Worm (Caenorhabditis elegans) whole organism, late embryonic: ENCODE measurements around the gene acs-17.

ENCODE experiments used
- C38D4.7 ChIP-seq: fragments of 200-800 bp; sonication (Bioruptor generic); optimal IDR thresholded peaks from 2 replicates; lab custom pipeline; 2018; ENCODE audit warnings: mild to moderate bottlenecking, missing genetic modification characterization, moderate library complexity, missing compliant biosample characterization
- F13H6.1 ChIP-seq: sonication (generic microtip); optimal IDR thresholded peaks from 2 replicates; lab custom pipeline; 2016; ENCODE audit warnings: missing genetic modification characterization, missing compliant biosample characterization
- T23F11.4 ChIP-seq: fragments of 200-800 bp; sonication (Bioruptor generic); optimal IDR thresholded peaks from 2 replicates; lab custom pipeline; 2018; ENCODE audit warnings: mild to moderate bottlenecking, missing genetic modification characterization, missing compliant biosample characterization
- ceh-14 ChIP-seq: sonication (generic microtip); optimal IDR thresholded peaks from 2 replicates; lab custom pipeline; 2016; ENCODE audit warnings: missing genotype, missing genetic modification characterization, missing compliant biosample characterization
- ceh-18 ChIP-seq: sonication (generic microtip); optimal IDR thresholded peaks from 2 replicates; lab custom pipeline; 2016; ENCODE audit warnings: missing genetic modification characterization, missing compliant biosample characterization
- ceh-19 ChIP-seq: fragments of 200-800 bp; sonication (Bioruptor generic); optimal IDR thresholded peaks from 2 replicates; lab custom pipeline; 2018; ENCODE audit warnings: mild to moderate bottlenecking, missing genetic modification characterization, missing compliant biosample characterization
- ceh-22 ChIP-seq: sonication (generic microtip); optimal IDR thresholded peaks from 2 replicates; lab custom pipeline; 2017; ENCODE audit warnings: missing biosample characterization, missing genetic modification characterization
- ceh-30 ChIP-seq: fragments of 150-350 bp; optimal IDR thresholded peaks from 2 replicates; lab custom pipeline; 2014; ENCODE audit warnings: missing biosample characterization, missing genetic modification characterization
- ceh-31 ChIP-seq: sonication (generic microtip); optimal IDR thresholded peaks from 2 replicates; lab custom pipeline; 2016; ENCODE audit warnings: missing genetic modification characterization, missing compliant biosample characterization
- ceh-34 ChIP-seq: sonication (generic microtip); optimal IDR thresholded peaks from 2 replicates; lab custom pipeline; 2016; ENCODE audit warnings: mild to moderate bottlenecking, missing genetic modification characterization, missing compliant biosample characterization
- ceh-45 ChIP-seq: fragments of 200-800 bp; sonication (Bioruptor generic); IDR thresholded peaks from 2 replicates; pipeline ENCODE4 v1.3.6; 2022; ENCODE audit warnings: missing genetic modification reagents, missing genetic modification characterization, missing compliant biosample characterization
- dmd-4 ChIP-seq: sonication (generic microtip); optimal IDR thresholded peaks from 2 replicates; lab custom pipeline; 2016; ENCODE audit warnings: borderline replicate concordance, missing genetic modification characterization, missing compliant biosample characterization
- dve-1 ChIP-seq: sonication (generic microtip); optimal IDR thresholded peaks from 2 replicates; lab custom pipeline; 2017; ENCODE audit warnings: antibody characterized with exemption, mild to moderate bottlenecking, missing genetic modification characterization, missing compliant biosample characterization
- elt-2 ChIP-seq: sonication (generic microtip); optimal IDR thresholded peaks from 2 replicates; lab custom pipeline; 2016; ENCODE audit warnings: missing genetic modification reagents, missing genetic modification characterization, missing compliant biosample characterization
- ets-4 ChIP-seq: sonication (generic microtip); optimal IDR thresholded peaks from 2 replicates; lab custom pipeline; 2016; ENCODE audit warnings: missing genetic modification characterization, missing compliant biosample characterization
- eyg-1 ChIP-seq: sonication (generic microtip); optimal IDR thresholded peaks from 2 replicates; lab custom pipeline; 2016; ENCODE audit warnings: missing genotype, missing genetic modification characterization, missing compliant biosample characterization
- fkh-10 ChIP-seq: fragments of 150-350 bp; optimal IDR thresholded peaks from 2 replicates; lab custom pipeline; 2014; ENCODE audit warnings: missing biosample characterization, missing genetic modification reagents, missing genetic modification characterization
- fkh-6 ChIP-seq: sonication (generic microtip); optimal IDR thresholded peaks from 2 replicates; lab custom pipeline; 2016; ENCODE audit warnings: missing genetic modification characterization, missing compliant biosample characterization
- gmeb-2 ChIP-seq: sonication (generic microtip); optimal IDR thresholded peaks from 2 replicates; lab custom pipeline; 2016; ENCODE audit warnings: missing genetic modification characterization, inconsistent platforms, missing compliant biosample characterization
- hlh-13 ChIP-seq: fragments of 200-800 bp; sonication (Bioruptor generic); optimal IDR thresholded peaks from 2 replicates; lab custom pipeline; 2018; ENCODE audit warnings: mild to moderate bottlenecking, missing genetic modification characterization, missing compliant biosample characterization
- lin-11 ChIP-seq: fragments of 200-800 bp; sonication (Bioruptor generic); optimal IDR thresholded peaks from 2 replicates; lab custom pipeline; 2018; ENCODE audit warnings: mild to moderate bottlenecking, missing genetic modification characterization, missing compliant biosample characterization
- nfya-1 ChIP-seq: sonication (generic microtip); optimal IDR thresholded peaks from 2 replicates; lab custom pipeline; 2017; ENCODE audit warnings: missing genetic modification characterization, mild to moderate bottlenecking, missing compliant biosample characterization, antibody characterized with exemption, moderate library complexity
- nhr-11 ChIP-seq: fragments of 150-350 bp; optimal IDR thresholded peaks from 2 replicates; lab custom pipeline; 2014; ENCODE audit warnings: missing biosample characterization, missing genetic modification characterization
- nhr-232 ChIP-seq: sonication (generic microtip); optimal IDR thresholded peaks from 2 replicates; lab custom pipeline; 2016; ENCODE audit warnings: missing genetic modification characterization, missing compliant biosample characterization
- npax-4 ChIP-seq: sonication (generic microtip); optimal IDR thresholded peaks from 2 replicates; lab custom pipeline; 2016; ENCODE audit warnings: missing genetic modification characterization, missing compliant biosample characterization
- odd-2 ChIP-seq: sonication (generic microtip); optimal IDR thresholded peaks from 2 replicates; lab custom pipeline; 2017; ENCODE audit warnings: antibody characterized with exemption, mild to moderate bottlenecking, missing genetic modification characterization, missing compliant biosample characterization
- pag-3 ChIP-seq: sonication (generic microtip); optimal IDR thresholded peaks from 2 replicates; lab custom pipeline; 2016; ENCODE audit warnings: missing compliant biosample characterization, missing genetic modification characterization, borderline replicate concordance
- pat-9 ChIP-seq: fragments of 200-800 bp; sonication (Bioruptor generic); optimal IDR thresholded peaks from 2 replicates; lab custom pipeline; 2018; ENCODE audit warnings: mild to moderate bottlenecking, missing genetic modification characterization, moderate library complexity, missing compliant biosample characterization
- pha-2 ChIP-seq: sonication (generic microtip); optimal IDR thresholded peaks from 2 replicates; lab custom pipeline; 2017; ENCODE audit warnings: mild to moderate bottlenecking, missing genetic modification characterization, missing compliant biosample characterization
- pha-4 ChIP-seq: fragments of 150-350 bp; optimal IDR thresholded peaks from 2 replicates; lab custom pipeline; 2018; ENCODE audit warnings: missing biosample characterization, missing genetic modification reagents, missing genetic modification characterization
- sdc-2 ChIP-seq: sonication (generic microtip); optimal IDR thresholded peaks from 2 replicates; lab custom pipeline; 2016; ENCODE audit warnings: missing genotype, missing genetic modification characterization, missing compliant biosample characterization
- sox-2 ChIP-seq: fragments of 200-800 bp; sonication (Bioruptor generic); IDR thresholded peaks from 2 replicates; pipeline ENCODE4 v1.3.6; 2022; ENCODE audit warnings: missing genetic modification reagents, missing genetic modification characterization, missing compliant biosample characterization
- sox-4 ChIP-seq: sonication (generic microtip); optimal IDR thresholded peaks from 2 replicates; lab custom pipeline; 2017; ENCODE audit warnings: mild to moderate bottlenecking, missing genetic modification characterization, inconsistent platforms, missing compliant biosample characterization
- tbx-2 ChIP-seq: sonication (generic microtip); optimal IDR thresholded peaks from 2 replicates; lab custom pipeline; 2016; ENCODE audit warnings: missing genetic modification characterization, missing compliant biosample characterization
- tbx-7 ChIP-seq: sonication (generic microtip); optimal IDR thresholded peaks from 2 replicates; lab custom pipeline; 2016; ENCODE audit warnings: missing genotype, missing genetic modification characterization, missing compliant biosample characterization
- unc-3 ChIP-seq, 2 experiments: fragments of 200-800 bp in 1 of 2; sonication (Bioruptor generic) in 1 of 2; sonication (generic microtip) in 1 of 2; conservative IDR thresholded peaks in 1 of 2; optimal IDR thresholded peaks in 1 of 2; 2 replicates each; pipeline versions ENCODE4 v1.3.6 to Lab custom; 2016 to 2022; ENCODE audit warnings: missing compliant biosample characterization in 2 of 2, missing genetic modification characterization in 2 of 2, missing genetic modification reagents in 1 of 2
- unc-42 ChIP-seq: sonication (generic microtip); optimal IDR thresholded peaks from 2 replicates; lab custom pipeline; 2016; ENCODE audit warnings: missing genotype, missing genetic modification characterization, missing compliant biosample characterization
- unc-55 ChIP-seq: sonication (generic microtip); optimal IDR thresholded peaks from 2 replicates; lab custom pipeline; 2017; ENCODE audit warnings: missing biosample characterization, missing genetic modification reagents, missing genetic modification characterization
- unc-86 ChIP-seq: sonication (generic microtip); optimal IDR thresholded peaks from 2 replicates; lab custom pipeline; 2016; ENCODE audit warnings: missing genetic modification characterization, missing compliant biosample characterization
- ztf-16 ChIP-seq: sonication (generic microtip); optimal IDR thresholded peaks from 2 replicates; lab custom pipeline; 2017; ENCODE audit warnings: missing genetic modification characterization, missing compliant biosample characterization

Gene acs-17

DNA sequence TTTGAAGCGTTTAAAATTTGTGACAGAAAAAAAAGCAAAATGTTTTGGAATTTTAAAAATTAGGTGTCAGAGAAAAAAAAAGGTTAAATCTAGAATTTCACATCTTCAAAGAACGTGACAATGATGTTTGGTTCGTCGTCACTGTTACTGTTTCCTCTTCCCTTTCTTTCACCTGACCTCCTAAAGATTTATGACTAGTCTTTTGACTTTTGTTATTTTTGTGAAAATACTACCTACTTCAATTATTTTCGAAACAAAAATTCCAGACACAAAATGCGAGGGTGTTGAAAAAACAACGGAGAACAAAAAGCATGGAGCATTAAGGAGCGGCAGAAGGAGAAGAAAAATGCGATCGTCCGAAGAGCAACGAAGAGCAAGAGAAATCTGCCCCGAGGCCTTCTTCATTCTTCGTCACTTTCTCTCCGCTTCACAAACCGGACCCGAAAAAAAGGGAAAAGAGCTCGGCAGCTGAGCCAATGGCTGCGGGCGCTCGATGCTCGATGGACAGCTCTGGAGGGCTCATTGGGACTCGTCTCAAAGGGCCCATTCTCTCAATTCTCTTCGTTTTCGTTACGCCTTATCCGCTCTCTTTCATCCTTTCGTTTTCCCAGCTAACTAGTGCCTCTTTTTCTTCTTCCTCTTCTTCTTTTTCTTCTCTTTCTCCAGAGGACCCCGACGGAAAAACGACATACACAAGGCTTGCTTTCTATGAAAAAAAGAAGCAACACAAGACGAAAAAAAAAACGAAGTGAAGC, 32.1 kb upstream of the acs-17 start:
- peak; percentile 69 for TF ChIP-seq unc-42
- TF ChIP-seq unc-3 (GFP tag; conservative IDR thresholded peaks at IDR 0.05; lab: Robert Waterston, UW), result no peak
- peak; percentile 66 for TF ChIP-seq unc-3 (tag; optimal IDR thresholded peaks at IDR 0.05; lab: Kevin White, UChicago)
- TF ChIP-seq unc-55 (GFP tag; lab: Kevin White, UChicago), result peak; percentile 54
- peak; percentile 6 for TF ChIP-seq ceh-34 (tag; lab: Kevin White, UChicago)
- peak; percentile 31 for TF ChIP-seq tbx-2 (tag; lab: Kevin White, UChicago)
- peak; percentile 53 for TF ChIP-seq ceh-31
- TF ChIP-seq gmeb-2 (tag; lab: Kevin White, UChicago), result no peak
- TF ChIP-seq dve-1 (tag; lab: Kevin White, UChicago), result no peak
- TF ChIP-seq sdc-2 (tag; lab: Kevin White, UChicago), result peak; percentile 5
- TF ChIP-seq ceh-14 (tag; lab: Kevin White, UChicago), result peak; percentile 26
- TF ChIP-seq ceh-19, result no peak
- peak; percentile 88 for TF ChIP-seq nfya-1 (tag; lab: Kevin White, UChicago)
- peak; percentile 70 for TF ChIP-seq ceh-18 (tag; lab: Kevin White, UChicago)

DNA sequence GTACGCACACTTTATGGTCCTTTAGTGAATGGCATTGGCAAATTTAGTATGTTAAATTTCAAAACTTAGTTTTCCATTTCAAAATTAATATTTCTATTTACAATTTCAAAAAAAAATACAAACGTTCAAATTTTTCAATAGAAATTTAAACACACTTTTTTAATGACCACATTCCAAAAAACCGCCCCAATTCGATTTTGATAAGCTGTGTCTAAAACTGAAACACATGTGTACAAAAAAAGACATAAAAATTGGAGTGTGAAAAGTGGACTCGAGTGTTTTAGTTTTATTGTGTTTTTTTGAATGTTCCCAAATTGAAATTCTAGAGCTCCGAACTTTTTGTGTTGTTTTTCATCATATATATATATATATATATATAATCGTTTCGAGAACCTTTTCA, 31.4 kb upstream of the acs-17 start:
- no peak for TF ChIP-seq ceh-45 (GFP tag; lab: Robert Waterston, UW)
- TF ChIP-seq nhr-11 (tag; lab: Kevin White, UChicago), result no peak
- TF ChIP-seq lin-11 (tag; lab: Kevin White, UChicago), result no peak
- no peak for TF ChIP-seq odd-2 (tag; lab: Kevin White, UChicago)
- no peak for TF ChIP-seq unc-86 (tag; lab: Kevin White, UChicago)
- TF ChIP-seq dmd-4 (tag; lab: Kevin White, UChicago), result no peak
- no peak for TF ChIP-seq tbx-7 (tag; lab: Kevin White, UChicago)
- no peak for TF ChIP-seq ets-4 (tag; lab: Kevin White, UChicago)
- TF ChIP-seq sox-4 (tag; lab: Kevin White, UChicago), result no peak
- TF ChIP-seq sox-2 (GFP tag; lab: Robert Waterston, UW), result no peak
- TF ChIP-seq ceh-18 (tag; lab: Kevin White, UChicago), result no peak
- no peak for TF ChIP-seq pag-3 (tag; lab: Kevin White, UChicago)
- TF ChIP-seq ceh-22 (tag; lab: Kevin White, UChicago), result no peak
- TF ChIP-seq F13H6.1 (tag; lab: Kevin White, UChicago), result no peak
- no peak for TF ChIP-seq C38D4.7 (GFP tag; lab: Kevin White, UChicago)
- TF ChIP-seq eyg-1 (tag; lab: Kevin White, UChicago), result no peak
- no peak for TF ChIP-seq hlh-13 (GFP tag; lab: Kevin White, UChicago)
- no peak for TF ChIP-seq unc-42

DNA sequence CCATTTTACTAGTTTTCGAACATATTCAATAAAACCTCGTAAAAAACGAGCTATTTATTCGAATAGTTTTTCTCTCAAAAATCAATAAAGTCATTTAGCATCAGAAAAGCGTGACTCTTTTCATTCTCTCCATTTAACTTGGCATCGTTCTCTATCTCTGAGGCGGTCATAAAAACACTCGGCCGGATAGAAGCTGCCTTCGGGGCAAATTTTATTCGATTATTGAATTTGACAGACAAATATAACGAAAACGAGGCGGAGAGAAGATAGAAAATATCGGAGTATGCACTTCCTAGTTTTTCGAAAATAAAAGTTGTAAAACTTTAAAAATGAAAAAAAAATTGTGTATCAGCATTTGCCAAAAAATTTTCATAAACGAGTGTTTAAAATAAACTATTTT, 30.9 kb upstream of the acs-17 start:
- no peak for TF ChIP-seq ceh-30 (tag; lab: Kevin White, UChicago)
- peak; percentile 71 for TF ChIP-seq unc-42

DNA sequence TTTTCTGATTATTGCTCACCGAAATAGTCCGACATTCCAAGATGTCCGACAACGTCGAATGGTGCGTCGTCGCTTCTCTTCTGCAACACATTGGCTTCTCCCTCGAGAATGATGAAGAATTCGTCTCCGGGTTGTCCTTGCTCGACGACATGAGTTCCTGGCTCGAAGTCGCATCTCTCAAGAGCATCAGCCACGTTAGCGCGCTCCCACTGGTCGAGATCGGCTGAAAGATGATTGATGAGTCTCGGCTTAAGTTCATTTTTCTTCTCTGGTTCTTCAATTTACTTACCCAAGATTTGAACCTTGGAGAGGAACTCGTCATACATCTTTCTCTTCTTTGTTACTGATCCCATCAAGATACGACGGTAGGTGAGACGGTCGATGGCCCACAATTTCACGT, 27.9 kb upstream of the acs-17 start:
- TF ChIP-seq sox-2 (GFP tag; lab: Robert Waterston, UW) (no peak), pha-4 (tag; lab: Kevin White, UChicago) (no peak), npax-4 (tag; lab: Kevin White, UChicago) (no peak), ztf-16 (no peak), elt-2 (tag; lab: Kevin White, UChicago) (no peak), nhr-232 (tag; lab: Kevin White, UChicago) (no peak), fkh-10 (GFP tag; lab: Kevin White, UChicago) (no peak), T23F11.4 (no peak), fkh-6 (no peak), pha-2 (tag; lab: Kevin White, UChicago) (no peak), ceh-31 (no peak), pat-9 (tag; lab: Kevin White, UChicago) (no peak)
